Worm (Caenorhabditis elegans): ENCODE data around the gene C07G2.5.

Gene C07G2.5

ce11 chrIII:4530968-4531367 is 32.1 kb upstream of the C07G2.5 start:
- no peak for TF ChIP-seq zag-1 (tag; optimal IDR thresholded peaks at IDR 0.05)
- no peak for TF ChIP-seq unc-62 (GFP tag; optimal IDR thresholded peaks at IDR 0.05)
- no peak for TF ChIP-seq lin-13 (GFP tag; optimal IDR thresholded peaks at IDR 0.05)
- no peak for TF ChIP-seq sma-9 (GFP tag; optimal IDR thresholded peaks at IDR 0.05)
- no peak for TF ChIP-seq sma-9 (tag; optimal IDR thresholded peaks at IDR 0.05)
- TF ChIP-seq snpc-4 (tag; optimal IDR thresholded peaks at IDR 0.05): no peak
- no peak for TF ChIP-seq unc-39 (tag; optimal IDR thresholded peaks at IDR 0.05)
- no peak for TF ChIP-seq sem-4 (tag; optimal IDR thresholded peaks at IDR 0.05)
- no peak for TF ChIP-seq aly-2 (tag; optimal IDR thresholded peaks at IDR 0.05)
- TF ChIP-seq unc-55 (GFP tag; optimal IDR thresholded peaks at IDR 0.05): no peak

DNA sequence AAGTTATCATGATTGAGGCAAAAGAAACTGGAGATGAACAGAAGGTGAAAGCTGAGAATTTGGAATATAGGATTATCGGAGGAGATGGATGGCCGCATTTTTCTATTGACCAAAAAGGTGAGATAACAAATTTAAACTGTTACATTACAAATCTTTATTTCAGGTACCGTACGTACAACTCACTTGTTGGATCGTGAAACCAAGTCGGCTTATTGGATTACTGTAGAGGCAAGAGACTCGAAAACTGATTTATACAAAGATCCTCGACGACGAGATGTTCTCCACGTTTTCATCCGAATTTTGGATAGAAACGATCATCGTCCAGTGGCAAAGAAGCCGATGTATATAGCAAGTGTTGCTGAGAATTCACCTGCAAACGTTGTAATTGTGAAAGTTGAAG is 27.2 kb upstream of the C07G2.5 start:
- TF ChIP-seq ceh-16 (tag; optimal IDR thresholded peaks at IDR 0.05) (no peak), unc-39 (tag; optimal IDR thresholded peaks at IDR 0.05) (no peak), nhr-6 (tag; optimal IDR thresholded peaks at IDR 0.05) (no peak), nhr-129 (tag; optimal IDR thresholded peaks at IDR 0.05) (no peak), zag-1 (tag; optimal IDR thresholded peaks at IDR 0.05) (no peak), gmeb-1 (tag; optimal IDR thresholded peaks at IDR 0.05) (no peak)

- no peak for TF ChIP-seq sem-4 (tag; optimal IDR thresholded peaks at IDR 0.05)
Measured at ce11 chrIII:4524071-4524470, 25.2 kb upstream of the C07G2.5 start.

DNA sequence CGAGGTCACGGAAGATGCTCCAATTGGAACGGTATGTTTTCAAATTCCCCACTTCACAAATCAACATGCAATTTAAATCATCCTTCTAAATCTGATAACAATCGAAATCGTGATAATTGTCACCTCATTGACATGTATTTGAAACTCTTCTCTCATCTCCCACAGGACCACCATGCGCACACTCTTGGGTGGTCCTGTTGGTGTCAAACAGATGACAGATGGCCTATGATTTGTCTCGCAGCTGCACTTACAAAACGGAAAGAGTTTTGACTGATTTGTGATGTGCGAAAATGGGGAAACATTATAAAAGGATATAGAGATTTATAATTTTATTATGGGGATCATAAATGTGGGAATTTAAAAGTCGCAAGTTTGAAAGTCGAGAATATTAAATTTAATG is 24.6 kb upstream of the C07G2.5 start:
- peak; percentile 0 for TF ChIP-seq mab-5 (tag; optimal IDR thresholded peaks at IDR 0.05)
- TF ChIP-seq ztf-11 (tag; optimal IDR thresholded peaks at IDR 0.05): no peak

DNA sequence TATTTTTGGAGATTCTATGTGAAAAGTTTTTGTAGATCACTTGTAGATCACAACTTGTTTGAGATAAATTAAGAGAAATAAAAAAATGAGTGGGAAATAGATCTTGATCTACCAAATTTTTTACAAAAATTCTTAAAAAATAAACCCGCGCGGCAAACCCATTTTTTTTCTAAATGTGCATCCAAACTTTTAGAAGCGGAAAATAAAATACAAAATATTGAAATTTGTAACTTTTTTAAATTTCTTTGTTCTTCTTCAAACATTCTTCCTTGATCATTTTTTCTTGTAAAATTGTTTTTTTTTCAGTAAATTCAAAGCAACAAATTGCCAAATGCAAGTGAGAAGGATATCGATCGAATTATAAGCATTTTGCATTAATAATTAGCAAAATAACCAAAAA is 21.2 kb upstream of the C07G2.5 start, which contains the start of gene cdh-4:
Gene cdh-4, plus strand, starts transcription at position 301 of the 400 bp plus-strand sequence.
- no peak for TF ChIP-seq nhr-129 (tag; optimal IDR thresholded peaks at IDR 0.05)
- no peak for TF ChIP-seq nhr-10 (tag; optimal IDR thresholded peaks at IDR 0.05)
- TF ChIP-seq unc-55 (GFP tag; optimal IDR thresholded peaks at IDR 0.05): no peak
- TF ChIP-seq lin-39 (tag; optimal IDR thresholded peaks at IDR 0.05): no peak
- TF ChIP-seq unc-62 (GFP tag; optimal IDR thresholded peaks at IDR 0.05): no peak
- TF ChIP-seq R02D3.7 (tag; optimal IDR thresholded peaks at IDR 0.05): no peak
- TF ChIP-seq ztf-4 (tag; optimal IDR thresholded peaks at IDR 0.05): no peak
- TF ChIP-seq mbf-1 (tag; optimal IDR thresholded peaks at IDR 0.05): no peak
- no peak for TF ChIP-seq ztf-11 (tag; optimal IDR thresholded peaks at IDR 0.05)
- TF ChIP-seq Y55F3AM.14 (GFP tag; optimal IDR thresholded peaks at IDR 0.05): no peak

DNA sequence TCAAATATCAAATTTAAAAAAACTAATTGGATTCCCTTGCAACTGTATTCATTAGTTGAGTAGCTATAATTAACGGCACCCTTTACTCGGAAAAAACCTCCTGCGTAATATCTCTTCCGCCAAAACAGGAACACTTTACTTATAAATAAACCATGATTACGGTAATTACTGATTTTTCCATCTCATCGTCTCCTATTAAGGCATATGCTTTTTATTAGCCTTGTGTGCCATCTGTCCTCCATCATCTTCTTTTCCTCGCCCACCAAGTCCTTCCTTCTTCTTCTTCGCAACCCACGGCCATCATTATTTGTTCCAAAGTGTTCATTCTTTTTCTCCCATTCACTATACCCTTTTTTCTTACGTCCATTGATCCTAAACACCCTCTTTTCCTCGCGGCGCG is 20.6 kb upstream of the C07G2.5 start:
- no peak for TF ChIP-seq snpc-4 (tag; optimal IDR thresholded peaks at IDR 0.05)

ce11 chrIII:4517781-4518180 is 18.9 kb upstream of the C07G2.5 start:
- TF ChIP-seq nhr-237 (tag; optimal IDR thresholded peaks at IDR 0.05) (no peak), lsy-2 (tag; optimal IDR thresholded peaks at IDR 0.05) (no peak), fos-1 (tag; optimal IDR thresholded peaks at IDR 0.05) (no peak), gmeb-1 (tag; optimal IDR thresholded peaks at IDR 0.05) (no peak), ztf-11 (tag; optimal IDR thresholded peaks at IDR 0.05) (no peak), R02D3.7 (tag; optimal IDR thresholded peaks at IDR 0.05) (no peak), F13H6.1 (tag; optimal IDR thresholded peaks at IDR 0.05) (no peak), nhr-23 (tag; optimal IDR thresholded peaks at IDR 0.05) (no peak), ztf-1 (GFP tag; conservative IDR thresholded peaks at IDR 0.05) (no peak), unc-62 (GFP tag; optimal IDR thresholded peaks at IDR 0.05) (no peak), elt-1 (tag; optimal IDR thresholded peaks at IDR 0.05) (no peak), egl-27 (tag; optimal IDR thresholded peaks at IDR 0.05) (no peak)

- TF ChIP-seq lin-11 (tag; optimal IDR thresholded peaks at IDR 0.05): no peak
Measured at ce11 chrIII:4515173-4515572, 16.3 kb upstream of the C07G2.5 start.
